Worm (Caenorhabditis elegans) whole organism, L4 larva: ENCODE results near the gene svop-1.
A peak's percentile ranks its signal among the peaks of the same experiment; 100 is the strongest.

ENCODE experiments used
- T20F7.1 ChIP-seq: fragments of 200-800 bp; sonication (Bioruptor generic); optimal IDR thresholded peaks from 2 replicates; lab custom pipeline; 2018; ENCODE audit warnings: mild to moderate bottlenecking, missing genetic modification characterization, missing compliant biosample characterization
- Y105C5A.15 ChIP-seq: fragments of 200-800 bp; sonication (Bioruptor generic); IDR thresholded peaks from 2 replicates; pipeline ENCODE4 v1.3.6; 2022; ENCODE audit warnings: missing genetic modification characterization, missing compliant biosample characterization
- Y5F2A.4 ChIP-seq: fragments of 200-800 bp; sonication (Bioruptor generic); optimal IDR thresholded peaks from 2 replicates; lab custom pipeline; 2018; ENCODE audit warnings: mild to moderate bottlenecking, missing genetic modification characterization, missing compliant biosample characterization
- ZK546.5 ChIP-seq, 2 experiments: sonication (generic microtip); optimal IDR thresholded peaks; 2 replicates each; lab custom pipeline; 2017; ENCODE audit warnings: missing biosample characterization in 2 of 2, missing genetic modification characterization in 2 of 2
- aha-1 ChIP-seq: fragments of 150-350 bp; peaks from one replicate; lab custom pipeline; 2014; ENCODE audit warnings: missing biosample characterization, missing genetic modification characterization
- arid-1 ChIP-seq: fragments of 200-800 bp; sonication (Bioruptor generic); conservative IDR thresholded peaks from 2 replicates; pipeline ENCODE4 v1.3.6; 2022; ENCODE audit warnings: missing genetic modification reagents, missing genetic modification characterization, missing compliant biosample characterization
- attf-4 ChIP-seq: sonication (generic microtip); optimal IDR thresholded peaks from 3 replicates; lab custom pipeline; 2017; ENCODE audit warnings: missing biosample characterization, missing genetic modification characterization
- ceh-20 ChIP-seq: fragments of 200-800 bp; sonication (Bioruptor generic); IDR thresholded peaks from 2 replicates; pipeline ENCODE4 v1.3.6; 2022; ENCODE audit warnings: missing genetic modification reagents, missing genetic modification characterization, missing compliant biosample characterization
- ceh-28 ChIP-seq: fragments of 150-350 bp; optimal IDR thresholded peaks from 2 replicates; lab custom pipeline; 2014; ENCODE audit warnings: missing biosample characterization, missing genetic modification reagents, missing genetic modification characterization
- ceh-32 ChIP-seq: sonication (generic microtip); optimal IDR thresholded peaks from 2 replicates; lab custom pipeline; 2016; ENCODE audit warnings: mild to moderate bottlenecking, missing genetic modification characterization, missing compliant biosample characterization; ENCODE audit not compliant: poor library complexity
- ceh-44 ChIP-seq: fragments of 200-800 bp; sonication (Bioruptor generic); IDR thresholded peaks from 2 replicates; pipeline ENCODE4 v1.3.6; 2022; ENCODE audit warnings: missing genetic modification reagents, missing genetic modification characterization, missing compliant biosample characterization
- ceh-62 ChIP-seq: sonication (generic microtip); optimal IDR thresholded peaks from 2 replicates; lab custom pipeline; 2017; ENCODE audit warnings: missing biosample characterization, missing genetic modification characterization
- ctbp-1 ChIP-seq: fragments of 200-800 bp; sonication (Bioruptor generic); IDR thresholded peaks from 2 replicates; pipeline ENCODE4 v1.3.6; 2022; ENCODE audit warnings: missing genetic modification reagents, missing genetic modification characterization, missing compliant biosample characterization
- dmd-6 ChIP-seq: fragments of 200-800 bp; sonication (Bioruptor generic); IDR thresholded peaks from 2 replicates; pipeline ENCODE4 v1.3.6; 2022; ENCODE audit warnings: missing genetic modification reagents, missing genetic modification characterization, missing compliant biosample characterization
- dmd-8 ChIP-seq: fragments of 200-800 bp; sonication (Bioruptor generic); IDR thresholded peaks from 2 replicates; pipeline ENCODE4 v1.3.6; 2022; ENCODE audit warnings: missing genetic modification characterization, missing compliant biosample characterization
- dpl-1 ChIP-seq: fragments of 150-350 bp; optimal IDR thresholded peaks from 2 replicates; lab custom pipeline; 2014; ENCODE audit warnings: missing biosample characterization, missing genetic modification reagents, missing genetic modification characterization
- duxl-1 ChIP-seq: sonication (generic microtip); optimal IDR thresholded peaks from 2 replicates; lab custom pipeline; 2016; ENCODE audit warnings: mild to moderate bottlenecking, missing genetic modification characterization, moderate library complexity, missing compliant biosample characterization; ENCODE audit not compliant: poor library complexity
- dve-1 ChIP-seq: sonication (generic microtip); optimal IDR thresholded peaks from 2 replicates; lab custom pipeline; 2017; ENCODE audit warnings: antibody characterized with exemption, mild to moderate bottlenecking, missing genetic modification characterization, missing compliant biosample characterization; ENCODE audit not compliant: insufficient read depth
- egl-43 ChIP-seq: fragments of 200-800 bp; sonication (Bioruptor generic); IDR thresholded peaks from 2 replicates; pipeline ENCODE4 v1.3.6; 2022; ENCODE audit warnings: missing genetic modification reagents, missing genetic modification characterization, missing compliant biosample characterization
- hlh-30 ChIP-seq: sonication (generic microtip); optimal IDR thresholded peaks from 2 replicates; lab custom pipeline; 2017; ENCODE audit warnings: antibody characterized with exemption, mild to moderate bottlenecking, missing genetic modification characterization, missing compliant biosample characterization; ENCODE audit not compliant: insufficient read depth
- jun-1 ChIP-seq: fragments of 150-350 bp; optimal IDR thresholded peaks from 2 replicates; lab custom pipeline; 2014; ENCODE audit warnings: missing biosample characterization, missing genetic modification reagents, missing genetic modification characterization
- lin-15B ChIP-seq: fragments of 150-350 bp; sonication (generic microtip); optimal IDR thresholded peaks from 3 replicates; lab custom pipeline; 2014; ENCODE audit warnings: missing biosample characterization, missing genetic modification characterization
- lin-38 ChIP-seq: fragments of 200-800 bp; sonication (Bioruptor generic); IDR thresholded peaks from 2 replicates; pipeline ENCODE4 v1.3.6; 2022; ENCODE audit warnings: missing genetic modification reagents, missing genetic modification characterization, missing compliant biosample characterization
- lir-3 ChIP-seq: sonication (generic microtip); optimal IDR thresholded peaks from 2 replicates; lab custom pipeline; 2016; ENCODE audit warnings: mild to moderate bottlenecking, missing genetic modification characterization, missing compliant biosample characterization
- lsy-2 ChIP-seq, 2 experiments: fragments of 150-350 bp in 1 of 2; sonication (generic microtip) in 1 of 2; optimal IDR thresholded peaks; 2 replicates each; lab custom pipeline; 2014 to 2017; ENCODE audit warnings: missing biosample characterization in 2 of 2, missing genetic modification characterization in 2 of 2
- madf-5 ChIP-seq, 2 experiments: fragments of 200-800 bp; sonication (Bioruptor generic); IDR thresholded peaks; 2 replicates each; pipeline ENCODE4 v1.3.6; 2022; ENCODE audit warnings: missing compliant biosample characterization in 2 of 2, missing genetic modification characterization in 2 of 2
- mdl-1 ChIP-seq, 2 experiments: fragments of 150-350 bp in 1 of 2; sonication (generic microtip) in 1 of 2; optimal IDR thresholded peaks; 2 replicates each; lab custom pipeline; 2014 to 2017; ENCODE audit warnings: missing biosample characterization in 2 of 2, missing genetic modification characterization in 2 of 2
- mdt-29 ChIP-seq: fragments of 200-800 bp; sonication (Bioruptor generic); IDR thresholded peaks from 2 replicates; pipeline ENCODE4 v1.3.6; 2022; ENCODE audit warnings: missing genetic modification reagents, missing genetic modification characterization, missing compliant biosample characterization
- mep-1 ChIP-seq: fragments of 150-350 bp; sonication (generic microtip); optimal IDR thresholded peaks from 3 replicates; lab custom pipeline; 2014; ENCODE audit warnings: missing biosample characterization, missing genetic modification characterization
- mxl-3 ChIP-seq: fragments of 200-800 bp; sonication (Bioruptor generic); optimal IDR thresholded peaks from 2 replicates; lab custom pipeline; 2018; ENCODE audit warnings: mild to moderate bottlenecking, missing genetic modification characterization, missing compliant biosample characterization
- nhr-102 ChIP-seq: sonication (generic microtip); optimal IDR thresholded peaks from 2 replicates; lab custom pipeline; 2016; ENCODE audit warnings: mild to moderate bottlenecking, missing genetic modification characterization, moderate library complexity, missing compliant biosample characterization
- nhr-11 ChIP-seq: fragments of 150-350 bp; optimal IDR thresholded peaks from 2 replicates; lab custom pipeline; 2014; ENCODE audit warnings: missing biosample characterization, missing genetic modification characterization
- nhr-111 ChIP-seq: fragments of 200-800 bp; sonication (Bioruptor generic); optimal IDR thresholded peaks from 2 replicates; lab custom pipeline; 2018; ENCODE audit warnings: mild to moderate bottlenecking, missing genetic modification characterization, missing compliant biosample characterization
- nhr-237 ChIP-seq: sonication (generic microtip); optimal IDR thresholded peaks from 2 replicates; lab custom pipeline; 2017; ENCODE audit warnings: missing biosample characterization, missing genetic modification characterization
- nhr-28 ChIP-seq: fragments of 150-350 bp; optimal IDR thresholded peaks from 2 replicates; lab custom pipeline; 2014; ENCODE audit warnings: missing biosample characterization, missing genetic modification characterization
- nhr-41 ChIP-seq: fragments of 200-800 bp; sonication (Bioruptor generic); IDR thresholded peaks from 2 replicates; pipeline ENCODE4 v1.3.6; 2022; ENCODE audit warnings: missing genetic modification reagents, missing genetic modification characterization, missing compliant biosample characterization
- nhr-48 ChIP-seq: sonication (generic microtip); optimal IDR thresholded peaks from 2 replicates; lab custom pipeline; 2016; ENCODE audit warnings: mild to moderate bottlenecking, missing genetic modification characterization, missing compliant biosample characterization
- nhr-76 ChIP-seq: fragments of 150-350 bp; optimal IDR thresholded peaks from 2 replicates; lab custom pipeline; 2014; ENCODE audit warnings: missing biosample characterization, missing genetic modification characterization
- nhr-77 ChIP-seq: fragments of 150-350 bp; optimal IDR thresholded peaks from 2 replicates; lab custom pipeline; 2014; ENCODE audit warnings: missing biosample characterization, missing genetic modification characterization
- pha-4 ChIP-seq, 2 experiments: fragments of 150-350 bp in 1 of 2; fragments of 200-800 bp in 1 of 2; sonication (Bioruptor generic) in 1 of 2; IDR thresholded peaks in 1 of 2; optimal IDR thresholded peaks in 1 of 2; 2 replicates each; pipeline versions ENCODE4 v1.3.6 to Lab custom; 2014 to 2022; ENCODE audit warnings: missing genetic modification characterization in 2 of 2, missing genetic modification reagents in 2 of 2, missing biosample characterization in 1 of 2, missing compliant biosample characterization in 1 of 2
- rbr-2 ChIP-seq: sonication (generic microtip); optimal IDR thresholded peaks from 2 replicates; lab custom pipeline; 2016; ENCODE audit warnings: missing genotype, missing genetic modification characterization, missing compliant biosample characterization
- saeg-2 ChIP-seq: fragments of 200-800 bp; sonication (Bioruptor generic); IDR thresholded peaks from 2 replicates; pipeline ENCODE4 v1.3.6; 2022; ENCODE audit warnings: missing genetic modification reagents, missing genetic modification characterization, missing compliant biosample characterization
- sdz-12 ChIP-seq: fragments of 200-800 bp; sonication (Bioruptor generic); optimal IDR thresholded peaks from 2 replicates; lab custom pipeline; 2018; ENCODE audit warnings: mild to moderate bottlenecking, missing genetic modification characterization, missing compliant biosample characterization
- snpc-4 ChIP-seq: fragments of 150-350 bp; optimal IDR thresholded peaks from 2 replicates; lab custom pipeline; 2014; ENCODE audit warnings: missing biosample characterization, missing genetic modification characterization
- spr-1 ChIP-seq: sonication (generic microtip); optimal IDR thresholded peaks from 2 replicates; lab custom pipeline; 2016; ENCODE audit warnings: mild to moderate bottlenecking, missing genetic modification characterization, missing compliant biosample characterization
- unc-130 ChIP-seq: sonication (generic microtip); optimal IDR thresholded peaks from 2 replicates; lab custom pipeline; 2016; ENCODE audit warnings: missing genetic modification reagents, missing genetic modification characterization, missing compliant biosample characterization
- zag-1 ChIP-seq: fragments of 150-350 bp; optimal IDR thresholded peaks from 2 replicates; lab custom pipeline; 2014; ENCODE audit warnings: missing biosample characterization, missing genetic modification characterization
- zip-11 ChIP-seq: fragments of 200-800 bp; sonication (Bioruptor generic); IDR thresholded peaks from 2 replicates; pipeline ENCODE4 v1.3.6; 2022; ENCODE audit warnings: missing genetic modification characterization, missing compliant biosample characterization

svop-1 gene

DNA sequence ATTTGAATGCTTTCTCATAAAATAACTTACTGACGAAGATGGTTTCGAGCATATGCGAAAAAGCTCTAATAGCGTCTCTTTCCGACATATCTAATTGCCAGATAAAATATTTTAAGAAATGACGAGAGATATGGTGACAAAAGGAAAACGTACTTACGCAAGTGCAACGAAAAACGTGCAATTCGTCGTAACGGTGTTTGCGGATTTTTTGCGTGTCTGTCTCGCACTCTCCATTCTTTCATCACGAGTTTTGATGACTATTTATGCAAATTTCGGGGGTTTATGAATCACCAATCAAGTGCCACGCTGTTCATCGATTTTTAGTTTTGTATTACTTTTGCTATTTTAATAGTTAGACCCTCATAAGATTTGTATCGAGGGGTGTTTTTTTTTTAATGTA is 3.7 kb upstream of the svop-1 start, which contains the start of gene ZK637.14 (continued):
- TF ChIP-seq mep-1 (tag; lab: Kevin White, UChicago) (peak; percentile 59), lsy-2 (tag; optimal IDR thresholded peaks at IDR 0.05; lab: Kevin White, UChicago) (peak; percentile 16 to 81), mxl-3 (GFP tag; lab: Kevin White, UChicago) (peak; percentile 53), dpl-1 (peak; percentile 55), pha-4 (GFP tag; IDR thresholded peaks at IDR 0.05; lab: Robert Waterston, UW) (no peak), pha-4 (tag; optimal IDR thresholded peaks at IDR 0.05; lab: Kevin White, UChicago) (peak; percentile 69)

DNA sequence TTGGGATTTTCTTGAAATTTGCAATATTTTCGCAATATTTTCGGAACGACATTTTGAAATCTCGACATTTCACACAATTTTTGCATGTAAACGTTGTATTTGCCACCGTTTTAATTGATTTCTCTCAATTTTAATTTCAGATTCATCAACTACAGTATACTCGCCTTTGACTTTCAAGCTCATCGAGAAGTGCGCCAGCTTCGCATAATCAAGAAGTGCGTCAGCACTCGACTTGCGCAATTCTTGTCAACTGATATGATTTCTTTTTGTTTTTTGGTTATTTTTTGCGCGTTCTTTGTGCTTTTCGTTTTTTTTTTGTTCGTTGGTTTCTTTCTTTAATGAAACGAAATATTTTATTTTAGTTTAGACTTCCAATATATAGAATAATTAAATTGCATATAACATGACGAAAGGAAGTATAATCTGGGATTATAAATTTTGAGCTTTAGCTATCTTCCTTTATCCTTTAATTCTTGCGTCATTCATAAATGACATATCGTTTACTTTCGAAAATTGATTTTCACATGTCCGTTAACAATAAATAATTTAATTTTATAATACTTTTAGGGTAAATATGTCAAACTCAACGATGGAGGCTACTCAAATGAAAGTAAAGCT is 2.0 kb upstream of the svop-1 start, which contains the start of gene famh-136:
Gene famh-136, plus strand, starts transcription at position 568 of the 618 bp plus-strand sequence.
- TF ChIP-seq sdz-12 (GFP tag; lab: Kevin White, UChicago) (no peak), mdt-29 (GFP tag; lab: Robert Waterston, UW) (peak; percentile 60; the same call in 1 of the 2 replicates), dpl-1 (peak; percentile 85), Y105C5A.15 (no peak), ZK546.5 (tag; optimal IDR thresholded peaks at IDR 0.05; lab: Kevin White, UChicago) (no peak), ctbp-1 (peak; percentile 80), nhr-48 (peak; percentile 79), arid-1 (peak; percentile 82), nhr-41 (GFP tag; lab: Robert Waterston, UW) (no peak), ceh-32 (tag; lab: Kevin White, UChicago) (no peak), nhr-102 (tag; lab: Kevin White, UChicago) (peak; percentile 85), rbr-2 (tag; lab: Kevin White, UChicago) (peak; percentile 86), spr-1 (tag; lab: Kevin White, UChicago) (peak; percentile 77), unc-130 (GFP tag; lab: Kevin White, UChicago) (peak; percentile 43), ceh-20 (GFP tag; lab: Robert Waterston, UW) (0 out of 2 replicates have a peak, but pooled peaks have one; percentile 52), dve-1 (tag; lab: Kevin White, UChicago) (peak; percentile 98), T20F7.1 (GFP tag; lab: Kevin White, UChicago) (peak; percentile 82), zip-11 (GFP tag; lab: Robert Waterston, UW) (no peak), nhr-77 (tag; lab: Kevin White, UChicago) (peak; percentile 90), aha-1 (no peak), dmd-8 (GFP tag; lab: Robert Waterston, UW) (no peak), snpc-4 (tag; lab: Kevin White, UChicago) (no peak), lin-15B (tag; lab: Kevin White, UChicago) (no peak), lir-3 (tag; lab: Kevin White, UChicago) (no peak), hlh-30 (tag; lab: Kevin White, UChicago) (peak; percentile 80), madf-5 (GFP tag; IDR thresholded peaks at IDR 0.05; lab: Robert Waterston, UW) (no peak), lsy-2 (tag; optimal IDR thresholded peaks at IDR 0.05; lab: Kevin White, UChicago) (peak; percentile 27 to 95), dmd-6 (GFP tag; lab: Robert Waterston, UW) (peak; percentile 91), nhr-76 (tag; lab: Kevin White, UChicago) (no peak), egl-43 (no peak), zag-1 (tag; lab: Kevin White, UChicago) (no peak), attf-4 (no peak), nhr-111 (no peak), lin-38 (peak; percentile 85), mdl-1 (tag; optimal IDR thresholded peaks at IDR 0.05; lab: Kevin White, UChicago) (peak in 1 of 2 experiments; percentile 56), Y5F2A.4 (GFP tag; lab: Kevin White, UChicago) (no peak), nhr-237 (tag; lab: Kevin White, UChicago) (no peak), ceh-28 (tag; lab: Kevin White, UChicago) (no peak), nhr-28 (tag; lab: Kevin White, UChicago) (peak; percentile 82), ceh-62 (no peak), ceh-44 (GFP tag; lab: Robert Waterston, UW) (no peak), duxl-1 (peak; percentile 52), nhr-11 (tag; lab: Kevin White, UChicago) (peak; percentile 75), jun-1 (no peak), saeg-2 (GFP tag; lab: Robert Waterston, UW) (0 out of 2 replicates have a peak, but pooled peaks have one; percentile 56)
